Fruit fly (Drosophila melanogaster) whole organism, embryonic: ENCODE results near the gene mRpL20.

Experiments used
- Asciz ChIP-seq: fragments of 200-800 bp; sonication (Bioruptor generic); optimal IDR thresholded peaks from 2 replicates; lab custom pipeline; 2017; ENCODE audit warnings: missing biosample characterization, mild to moderate bottlenecking, missing genetic modification characterization, missing genetic modification reagents
- Bdp1 ChIP-seq: fragments of 200-800 bp; sonication (Bioruptor generic); optimal IDR thresholded peaks from 3 replicates; lab custom pipeline; 2016; ENCODE audit warnings: missing biosample characterization, missing genetic modification characterization
- CG10274 ChIP-seq: fragments of 200-800 bp; sonication (Bioruptor generic); optimal IDR thresholded peaks from 3 replicates; lab custom pipeline; 2017; ENCODE audit warnings: missing biosample characterization, mild to moderate bottlenecking, missing genetic modification characterization
- CG10462 ChIP-seq: fragments of 200-800 bp; sonication (Bioruptor generic); optimal IDR thresholded peaks from 2 replicates; lab custom pipeline; 2016; ENCODE audit warnings: missing biosample characterization, missing genetic modification characterization
- CG11093 ChIP-seq: fragments of 200-800 bp; sonication (Bioruptor generic); IDR thresholded peaks from 3 replicates; pipeline ENCODE4 v1.3.6; 2022; ENCODE audit warnings: missing biosample characterization, missing genetic modification characterization
- CG11398 ChIP-seq: fragments of 200-800 bp; sonication (Bioruptor generic); optimal IDR thresholded peaks from 2 replicates; lab custom pipeline; 2016; ENCODE audit warnings: missing biosample characterization, missing genetic modification characterization
- CG11696 ChIP-seq: fragments of 200-800 bp; sonication (Bioruptor generic); IDR thresholded peaks from 2 replicates; pipeline ENCODE4 v1.3.6; 2022; ENCODE audit warnings: missing biosample characterization, missing genetic modification characterization
- CG12071 ChIP-seq: fragments of 200-800 bp; sonication (Bioruptor generic); optimal IDR thresholded peaks from 3 replicates; lab custom pipeline; 2018; ENCODE audit warnings: missing biosample characterization, mild to moderate bottlenecking, missing genetic modification characterization
- CG12155 ChIP-seq: fragments of 200-800 bp; sonication (Bioruptor generic); optimal IDR thresholded peaks from 3 replicates; lab custom pipeline; 2016; ENCODE audit warnings: missing biosample characterization, missing genetic modification characterization
- CG14667 ChIP-seq: fragments of 200-800 bp; sonication (Bioruptor generic); IDR thresholded peaks from 2 replicates; pipeline ENCODE4 v1.3.6; 2022; ENCODE audit warnings: missing biosample characterization, missing genetic modification characterization
- CG14710 ChIP-seq: fragments of 200-800 bp; sonication (Bioruptor generic); optimal IDR thresholded peaks from 3 replicates; lab custom pipeline; 2019; ENCODE audit warnings: missing biosample characterization, mild to moderate bottlenecking, missing genetic modification characterization, moderate library complexity
- CG1603 ChIP-seq: fragments of 200-800 bp; sonication (Bioruptor generic); optimal IDR thresholded peaks from 2 replicates; lab custom pipeline; 2019; ENCODE audit warnings: missing biosample characterization, mild to moderate bottlenecking, missing genetic modification characterization, moderate library complexity
- CG17361 ChIP-seq: fragments of 200-800 bp; sonication (Bioruptor generic); IDR thresholded peaks from 3 replicates; pipeline ENCODE4 v1.3.6; 2022; ENCODE audit warnings: missing biosample characterization, missing genetic modification characterization
- CG17912 ChIP-seq: fragments of 200-800 bp; sonication (Bioruptor generic); optimal IDR thresholded peaks from 2 replicates; lab custom pipeline; 2018; ENCODE audit warnings: missing biosample characterization, mild to moderate bottlenecking, missing genetic modification characterization
- CG1792 ChIP-seq: fragments of 200-800 bp; sonication (Bioruptor generic); optimal IDR thresholded peaks from 2 replicates; lab custom pipeline; 2016; ENCODE audit warnings: missing biosample characterization, missing genetic modification characterization
- CG18619 ChIP-seq: fragments of 200-800 bp; sonication (Bioruptor generic); optimal IDR thresholded peaks from 3 replicates; lab custom pipeline; 2017; ENCODE audit warnings: missing biosample characterization, mild to moderate bottlenecking, missing genetic modification characterization
- CG2120 ChIP-seq: fragments of 200-800 bp; sonication (Bioruptor generic); optimal IDR thresholded peaks from 3 replicates; lab custom pipeline; 2016; ENCODE audit warnings: missing biosample characterization, missing genetic modification characterization
- CG2129 ChIP-seq: fragments of 200-800 bp; sonication (Bioruptor generic); IDR thresholded peaks from 2 replicates; pipeline ENCODE4 v1.3.6; 2022; ENCODE audit warnings: missing biosample characterization, missing genetic modification characterization; ENCODE audit not compliant: partially characterized antibody
- CG32772 ChIP-seq: fragments of 200-800 bp; sonication (Bioruptor generic); IDR thresholded peaks from 2 replicates; pipeline ENCODE4 v1.3.6; 2022; ENCODE audit warnings: missing biosample characterization, missing genetic modification characterization
- CG4360 ChIP-seq: fragments of 200-800 bp; sonication (Bioruptor generic); IDR thresholded peaks from 2 replicates; pipeline ENCODE4 v1.3.6; 2022; ENCODE audit warnings: missing biosample characterization, missing genetic modification characterization
- CG4617 ChIP-seq: fragments of 200-800 bp; sonication (Bioruptor generic); optimal IDR thresholded peaks from 3 replicates; lab custom pipeline; 2016; ENCODE audit warnings: missing biosample characterization, missing genetic modification characterization, borderline replicate concordance
- CG6272 ChIP-seq: fragments of 200-800 bp; sonication (Bioruptor generic); IDR thresholded peaks from 2 replicates; pipeline ENCODE4 v1.3.6; 2022; ENCODE audit warnings: missing biosample characterization, missing genetic modification characterization
- CG7556 ChIP-seq: fragments of 200-800 bp; sonication (Bioruptor generic); optimal IDR thresholded peaks from 2 replicates; lab custom pipeline; 2017; ENCODE audit warnings: missing biosample characterization, mild to moderate bottlenecking, missing genetic modification characterization
- CG8089 ChIP-seq: fragments of 200-800 bp; sonication (Bioruptor generic); optimal IDR thresholded peaks from 3 replicates; lab custom pipeline; 2016; ENCODE audit warnings: missing biosample characterization, missing genetic modification characterization
- CG9876 ChIP-seq: fragments of 200-800 bp; sonication (Bioruptor generic); optimal IDR thresholded peaks from 2 replicates; lab custom pipeline; 2016; ENCODE audit warnings: missing biosample characterization, missing genetic modification characterization
- Dfd ChIP-seq, 2 experiments: fragments of >200 bp; optimal IDR thresholded peaks; 2 replicates each; lab custom pipeline; 2017; ENCODE audit warnings: missing biosample characterization in 2 of 2, missing genetic modification characterization in 2 of 2
- Doc2 ChIP-seq: fragments of 200-800 bp; sonication (Bioruptor generic); IDR thresholded peaks from 2 replicates; pipeline ENCODE4 v1.3.6; 2022; ENCODE audit warnings: missing biosample characterization, missing genetic modification characterization
- Dref ChIP-seq: fragments of 200-800 bp; sonication (Bioruptor generic); IDR thresholded peaks from 2 replicates; pipeline ENCODE4 v1.3.6; 2022; ENCODE audit warnings: missing biosample characterization, missing genetic modification characterization
- E2f2 ChIP-seq: fragments of 200-800 bp; sonication (Bioruptor generic); IDR thresholded peaks from 2 replicates; pipeline ENCODE4 v1.3.6; 2022; ENCODE audit warnings: missing biosample characterization, missing genetic modification characterization
- Lpt ChIP-seq: fragments of >200 bp; optimal IDR thresholded peaks from 2 replicates; lab custom pipeline; 2018; ENCODE audit warnings: missing biosample characterization, missing genetic modification characterization
- Mad ChIP-seq: fragments of 200-800 bp; sonication (Bioruptor generic); optimal IDR thresholded peaks from 2 replicates; lab custom pipeline; 2016; ENCODE audit warnings: missing biosample characterization, missing genetic modification characterization
- NC2α ChIP-seq: fragments of 200-800 bp; sonication (Bioruptor generic); optimal IDR thresholded peaks from 2 replicates; lab custom pipeline; 2016; ENCODE audit warnings: missing biosample characterization, missing genetic modification characterization
- Neu2 ChIP-seq: fragments of 200-800 bp; sonication (Bioruptor generic); optimal IDR thresholded peaks from 3 replicates; lab custom pipeline; 2016; ENCODE audit warnings: missing biosample characterization, missing genetic modification characterization, borderline replicate concordance
- Ptx1 ChIP-seq: fragments of 200-800 bp; sonication (Bioruptor generic); IDR thresholded peaks from 2 replicates; pipeline ENCODE4 v1.3.6; 2022; ENCODE audit warnings: missing biosample characterization, missing genetic modification characterization
- Sry-β ChIP-seq: fragments of 200-800 bp; sonication (Bioruptor generic); optimal IDR thresholded peaks from 2 replicates; lab custom pipeline; 2018; ENCODE audit warnings: missing biosample characterization, mild to moderate bottlenecking, missing genetic modification characterization, moderate library complexity
- cato ChIP-seq: fragments of 200-800 bp; sonication (Bioruptor generic); optimal IDR thresholded peaks from 2 replicates; lab custom pipeline; 2016; ENCODE audit warnings: missing biosample characterization, missing genetic modification characterization, borderline replicate concordance
- crp ChIP-seq, 2 experiments: fragments of 200-800 bp; sonication (Bioruptor generic); optimal IDR thresholded peaks; 2 replicates in 1 of 2; 3 replicates in 1 of 2; lab custom pipeline; 2017; ENCODE audit warnings: missing biosample characterization in 2 of 2, missing genetic modification characterization in 2 of 2, mild to moderate bottlenecking in 1 of 2, moderate library complexity in 1 of 2
- gsb-n ChIP-seq: fragments of 200-800 bp; sonication (Bioruptor generic); optimal IDR thresholded peaks from 3 replicates; lab custom pipeline; 2018; ENCODE audit warnings: missing biosample characterization, mild to moderate bottlenecking, missing genetic modification characterization
- ham ChIP-seq: fragments of 200-800 bp; sonication (Bioruptor generic); IDR thresholded peaks from 2 replicates; pipeline ENCODE4 v1.3.6; 2022; ENCODE audit warnings: missing biosample characterization, missing genetic modification characterization
- hb ChIP-seq: fragments of 200-800 bp; sonication (Bioruptor generic); IDR thresholded peaks from 3 replicates; pipeline ENCODE4 v1.3.6; 2022; ENCODE audit warnings: missing biosample characterization, missing genetic modification characterization; ENCODE audit not compliant: partially characterized antibody
- luna ChIP-seq: fragments of 200-800 bp; sonication (Bioruptor generic); optimal IDR thresholded peaks from 2 replicates; lab custom pipeline; 2016; ENCODE audit warnings: missing biosample characterization, missing genetic modification characterization
- org-1 ChIP-seq: fragments of 200-800 bp; sonication (Bioruptor generic); optimal IDR thresholded peaks from 2 replicates; lab custom pipeline; 2017; ENCODE audit warnings: missing biosample characterization, missing genetic modification characterization
- pnt ChIP-seq: fragments of 200-800 bp; sonication (Bioruptor generic); optimal IDR thresholded peaks from 3 replicates; lab custom pipeline; 2016; ENCODE audit warnings: missing biosample characterization, missing genetic modification characterization
- repo ChIP-seq: fragments of 200-800 bp; sonication (Bioruptor generic); optimal IDR thresholded peaks from 2 replicates; lab custom pipeline; 2016; ENCODE audit warnings: missing biosample characterization, missing genetic modification characterization
- sc ChIP-seq, 3 experiments: fragments of >200 bp in 2 of 3; fragments of 200-800 bp in 1 of 3; sonication (Bioruptor generic) in 1 of 3; optimal IDR thresholded peaks; 2 replicates in 2 of 3; 3 replicates in 1 of 3; lab custom pipeline; 2017; ENCODE audit warnings: mild to moderate bottlenecking in 1 of 3, missing biosample characterization in 1 of 3, missing genetic modification characterization in 1 of 3, missing genetic modification reagents in 1 of 3
- sima ChIP-seq: fragments of 200-800 bp; sonication (Bioruptor generic); optimal IDR thresholded peaks from 2 replicates; lab custom pipeline; 2016; ENCODE audit warnings: missing biosample characterization, missing genetic modification characterization
- toy ChIP-seq: fragments of 200-800 bp; sonication (Bioruptor generic); IDR thresholded peaks from 2 replicates; pipeline ENCODE4 v1.3.6; 2022; ENCODE audit warnings: missing biosample characterization, missing genetic modification characterization
- unc-4 ChIP-seq: fragments of 200-800 bp; sonication (Bioruptor generic); IDR thresholded peaks from 2 replicates; pipeline ENCODE4 v1.3.6; 2022; ENCODE audit warnings: missing biosample characterization, missing genetic modification characterization; ENCODE audit not compliant: partially characterized antibody
- vnd ChIP-seq: fragments of 200-800 bp; sonication (Bioruptor generic); IDR thresholded peaks from 3 replicates; pipeline ENCODE4 v1.3.6; 2022; ENCODE audit warnings: missing biosample characterization, missing genetic modification characterization; ENCODE audit not compliant: partially characterized antibody
- vvl ChIP-seq: fragments of 200-800 bp; sonication (Bioruptor generic); IDR thresholded peaks from 2 replicates; pipeline ENCODE4 v1.3.6; 2022; ENCODE audit warnings: missing biosample characterization, missing genetic modification characterization
- zen ChIP-seq: fragments of 200-800 bp; sonication (Bioruptor generic); optimal IDR thresholded peaks from 3 replicates; lab custom pipeline; 2018; ENCODE audit warnings: missing biosample characterization, mild to moderate bottlenecking, missing genetic modification characterization, moderate library complexity

mRpL20 gene

dm6 chr3L:13007946-13008462, 9.7 kb downstream of the mRpL20 start (continued):
- no peak for TF ChIP-seq CG14667 (GFP tag; lab: Robert Waterston, UW)
- 0 out of 2 replicates have a peak, but pooled peaks have one; percentile 23 for TF ChIP-seq CG2129 (GFP tag; lab: Robert Waterston, UW)
- TF ChIP-seq unc-4 (GFP tag; lab: Robert Waterston, UW) = peak; percentile 71
- TF ChIP-seq CG11398 (GFP tag; lab: Kevin White, UChicago) = no peak
- no peak for TF ChIP-seq CG10462 (GFP tag; lab: Kevin White, UChicago)
- TF ChIP-seq CG32772 (GFP tag; lab: Robert Waterston, UW) = no peak
- TF ChIP-seq Ptx1 (GFP tag; lab: Robert Waterston, UW) = no peak
- TF ChIP-seq CG17361 (GFP tag; lab: Robert Waterston, UW) = 0 out of 3 replicates have a peak, but pooled peaks have one; percentile 16
- TF ChIP-seq CG11093 (GFP tag; lab: Robert Waterston, UW) = no peak
- no peak for TF ChIP-seq pnt (GFP tag; lab: Kevin White, UChicago)
- no peak for TF ChIP-seq CG2120 (GFP tag; lab: Kevin White, UChicago)
- no peak for TF ChIP-seq Lpt (GFP tag; lab: Kevin White, UChicago)
- no peak for TF ChIP-seq Neu2
- peak; percentile 75 for TF ChIP-seq Dref (GFP tag; lab: Robert Waterston, UW)
- TF ChIP-seq CG1603 (tag; lab: Kevin White, UChicago) = no peak
- peak; percentile 22; the same call in 1 of the 2 replicates for TF ChIP-seq E2f2
- TF ChIP-seq CG4360 (GFP tag; lab: Robert Waterston, UW) = no peak
- TF ChIP-seq zen = peak; percentile 67
- TF ChIP-seq ham (GFP tag; lab: Robert Waterston, UW) = no peak
- TF ChIP-seq Asciz (GFP tag; lab: Kevin White, UChicago) = no peak
- TF ChIP-seq sc (optimal IDR thresholded peaks at IDR 0.05; lab: Kevin White, UChicago) = no peak
- no peak for TF ChIP-seq sc (GFP tag; optimal IDR thresholded peaks at IDR 0.05; lab: Kevin White, UChicago)
- no peak for TF ChIP-seq NC2α (GFP tag; lab: Kevin White, UChicago)
- no peak for TF ChIP-seq vvl
- TF ChIP-seq org-1 (GFP tag; lab: Kevin White, UChicago) = no peak
- no peak for TF ChIP-seq luna (GFP tag; lab: Kevin White, UChicago)
- TF ChIP-seq Mad (GFP tag; lab: Kevin White, UChicago) = no peak
- no peak for TF ChIP-seq toy (GFP tag; lab: Robert Waterston, UW)
- TF ChIP-seq hb (GFP tag; lab: Robert Waterston, UW) = no peak
- peak; percentile 54; the same call in 2 of the 3 replicates for TF ChIP-seq vnd (GFP tag; lab: Robert Waterston, UW)
- TF ChIP-seq gsb-n (tag; lab: Kevin White, UChicago) = no peak
- TF ChIP-seq CG7556 (GFP tag; lab: Kevin White, UChicago) = no peak
- no peak for TF ChIP-seq sima (GFP tag; lab: Kevin White, UChicago)
- no peak for TF ChIP-seq CG12155 (GFP tag; lab: Kevin White, UChicago)
- TF ChIP-seq Dfd (GFP tag; optimal IDR thresholded peaks at IDR 0.05; lab: Kevin White, UChicago) = no peak
- no peak for TF ChIP-seq CG1792 (GFP tag; lab: Kevin White, UChicago)
- no peak for TF ChIP-seq CG12071 (GFP tag; lab: Kevin White, UChicago)
- peak; percentile 30 for TF ChIP-seq CG14710 (tag; lab: Kevin White, UChicago)
- no peak for TF ChIP-seq cato (GFP tag; lab: Kevin White, UChicago)
- TF ChIP-seq CG18619 (GFP tag; lab: Kevin White, UChicago) = no peak
- TF ChIP-seq Bdp1 = no peak
- TF ChIP-seq CG8089 (GFP tag; lab: Kevin White, UChicago) = no peak
- TF ChIP-seq Doc2 (GFP tag; lab: Robert Waterston, UW) = no peak
- no peak for TF ChIP-seq CG9876 (GFP tag; lab: Kevin White, UChicago)
- no peak for TF ChIP-seq CG11696 (GFP tag; lab: Robert Waterston, UW)
- TF ChIP-seq CG4617 (GFP tag; lab: Kevin White, UChicago) = no peak
- no peak for TF ChIP-seq CG6272 (GFP tag; lab: Robert Waterston, UW)
- TF ChIP-seq Sry-β (GFP tag; lab: Kevin White, UChicago) = no peak
- no peak for TF ChIP-seq repo (GFP tag; lab: Kevin White, UChicago)
- TF ChIP-seq CG10274 (GFP tag; lab: Kevin White, UChicago) = no peak
- peak in 1 of 2 experiments; percentile 81 for TF ChIP-seq crp (GFP tag; optimal IDR thresholded peaks at IDR 0.05; lab: Kevin White, UChicago)
- no peak for TF ChIP-seq CG17912 (GFP tag; lab: Kevin White, UChicago)
